Fruit fly (Drosophila melanogaster) whole organism: ENCODE results near the gene Oseg5.

ENCODE experiments used
- CG8478 ChIP-seq: fragments of >200 bp; optimal IDR thresholded peaks from 2 replicates; lab custom pipeline; 2018; ENCODE audit warnings: inconsistent platforms
- Dll ChIP-seq: fragments of >200 bp; optimal IDR thresholded peaks from 2 replicates; lab custom pipeline; 2017

dm6 chr2L:20809229-20809628 lies 26.4 kb downstream of the Oseg5 start:
- TF ChIP-seq CG8478 (lab: Kevin White, UChicago) (no peak), Dll (no peak)
